Worm (Caenorhabditis elegans) whole organism, late embryonic: Measurements from ENCODE around the gene ari-2.

Experiments
- C38D4.7 ChIP-seq: fragments of 200-800 bp; sonication (Bioruptor generic); optimal IDR thresholded peaks from 2 replicates; lab custom pipeline; 2018; ENCODE audit warnings: mild to moderate bottlenecking, missing genetic modification characterization, moderate library complexity, missing compliant biosample characterization
- T23F11.4 ChIP-seq: fragments of 200-800 bp; sonication (Bioruptor generic); optimal IDR thresholded peaks from 2 replicates; lab custom pipeline; 2018; ENCODE audit warnings: mild to moderate bottlenecking, missing genetic modification characterization, missing compliant biosample characterization
- ahr-1 ChIP-seq: sonication (generic microtip); optimal IDR thresholded peaks from 2 replicates; lab custom pipeline; 2016; ENCODE audit warnings: missing genetic modification characterization, missing compliant biosample characterization
- ceh-18 ChIP-seq: sonication (generic microtip); optimal IDR thresholded peaks from 2 replicates; lab custom pipeline; 2016; ENCODE audit warnings: missing genetic modification characterization, missing compliant biosample characterization
- ceh-24 ChIP-seq: sonication (generic microtip); optimal IDR thresholded peaks from 2 replicates; lab custom pipeline; 2016; ENCODE audit warnings: mild to moderate bottlenecking, missing genetic modification characterization, missing compliant biosample characterization
- ceh-30 ChIP-seq: fragments of 150-350 bp; optimal IDR thresholded peaks from 2 replicates; lab custom pipeline; 2014; ENCODE audit warnings: missing biosample characterization, missing genetic modification characterization
- ceh-6 ChIP-seq: fragments of 200-800 bp; sonication (Bioruptor generic); optimal IDR thresholded peaks from 2 replicates; lab custom pipeline; 2018; ENCODE audit warnings: mild to moderate bottlenecking, missing genetic modification characterization, missing compliant biosample characterization
- dmd-4 ChIP-seq: sonication (generic microtip); optimal IDR thresholded peaks from 2 replicates; lab custom pipeline; 2016; ENCODE audit warnings: borderline replicate concordance, missing genetic modification characterization, missing compliant biosample characterization
- dve-1 ChIP-seq: sonication (generic microtip); optimal IDR thresholded peaks from 2 replicates; lab custom pipeline; 2017; ENCODE audit warnings: antibody characterized with exemption, mild to moderate bottlenecking, missing genetic modification characterization, missing compliant biosample characterization
- elt-2 ChIP-seq: sonication (generic microtip); optimal IDR thresholded peaks from 2 replicates; lab custom pipeline; 2016; ENCODE audit warnings: missing genetic modification reagents, missing genetic modification characterization, missing compliant biosample characterization
- elt-4 ChIP-seq: sonication (generic microtip); optimal IDR thresholded peaks from 2 replicates; lab custom pipeline; 2016; ENCODE audit warnings: missing genetic modification characterization, missing compliant biosample characterization
- ets-4 ChIP-seq: sonication (generic microtip); optimal IDR thresholded peaks from 2 replicates; lab custom pipeline; 2016; ENCODE audit warnings: missing genetic modification characterization, missing compliant biosample characterization
- fkh-10 ChIP-seq: fragments of 150-350 bp; optimal IDR thresholded peaks from 2 replicates; lab custom pipeline; 2014; ENCODE audit warnings: missing biosample characterization, missing genetic modification reagents, missing genetic modification characterization
- gmeb-2 ChIP-seq: sonication (generic microtip); optimal IDR thresholded peaks from 2 replicates; lab custom pipeline; 2016; ENCODE audit warnings: missing genetic modification characterization, inconsistent platforms, missing compliant biosample characterization
- hlh-13 ChIP-seq: fragments of 200-800 bp; sonication (Bioruptor generic); optimal IDR thresholded peaks from 2 replicates; lab custom pipeline; 2018; ENCODE audit warnings: mild to moderate bottlenecking, missing genetic modification characterization, missing compliant biosample characterization
- hlh-8 ChIP-seq: sonication (generic microtip); optimal IDR thresholded peaks from 2 replicates; lab custom pipeline; 2016; ENCODE audit warnings: missing genotype, missing genetic modification characterization, missing compliant biosample characterization
- mec-3 ChIP-seq: sonication (generic microtip); optimal IDR thresholded peaks from 2 replicates; lab custom pipeline; 2016; ENCODE audit warnings: borderline replicate concordance, missing genetic modification characterization, missing compliant biosample characterization
- nhr-232 ChIP-seq: sonication (generic microtip); optimal IDR thresholded peaks from 2 replicates; lab custom pipeline; 2016; ENCODE audit warnings: missing genetic modification characterization, missing compliant biosample characterization
- npax-4 ChIP-seq: sonication (generic microtip); optimal IDR thresholded peaks from 2 replicates; lab custom pipeline; 2016; ENCODE audit warnings: missing genetic modification characterization, missing compliant biosample characterization
- odd-2 ChIP-seq: sonication (generic microtip); optimal IDR thresholded peaks from 2 replicates; lab custom pipeline; 2017; ENCODE audit warnings: antibody characterized with exemption, mild to moderate bottlenecking, missing genetic modification characterization, missing compliant biosample characterization
- pat-9 ChIP-seq: fragments of 200-800 bp; sonication (Bioruptor generic); optimal IDR thresholded peaks from 2 replicates; lab custom pipeline; 2018; ENCODE audit warnings: mild to moderate bottlenecking, missing genetic modification characterization, moderate library complexity, missing compliant biosample characterization
- pha-2 ChIP-seq: sonication (generic microtip); optimal IDR thresholded peaks from 2 replicates; lab custom pipeline; 2017; ENCODE audit warnings: mild to moderate bottlenecking, missing genetic modification characterization, missing compliant biosample characterization
- pha-4 ChIP-seq: fragments of 150-350 bp; optimal IDR thresholded peaks from 2 replicates; lab custom pipeline; 2018; ENCODE audit warnings: missing biosample characterization, missing genetic modification reagents, missing genetic modification characterization
- sdc-2 ChIP-seq: sonication (generic microtip); optimal IDR thresholded peaks from 2 replicates; lab custom pipeline; 2016; ENCODE audit warnings: missing genotype, missing genetic modification characterization, missing compliant biosample characterization
- sox-2 ChIP-seq: fragments of 200-800 bp; sonication (Bioruptor generic); IDR thresholded peaks from 2 replicates; pipeline ENCODE4 v1.3.6; 2022; ENCODE audit warnings: missing genetic modification reagents, missing genetic modification characterization, missing compliant biosample characterization
- tbx-2 ChIP-seq: sonication (generic microtip); optimal IDR thresholded peaks from 2 replicates; lab custom pipeline; 2016; ENCODE audit warnings: missing genetic modification characterization, missing compliant biosample characterization
- tbx-7 ChIP-seq: sonication (generic microtip); optimal IDR thresholded peaks from 2 replicates; lab custom pipeline; 2016; ENCODE audit warnings: missing genotype, missing genetic modification characterization, missing compliant biosample characterization
- unc-3 ChIP-seq, 2 experiments: fragments of 200-800 bp in 1 of 2; sonication (Bioruptor generic) in 1 of 2; sonication (generic microtip) in 1 of 2; conservative IDR thresholded peaks in 1 of 2; optimal IDR thresholded peaks in 1 of 2; 2 replicates each; pipeline versions ENCODE4 v1.3.6 to Lab custom; 2016 to 2022; ENCODE audit warnings: missing compliant biosample characterization in 2 of 2, missing genetic modification characterization in 2 of 2, missing genetic modification reagents in 1 of 2
- unc-42 ChIP-seq: sonication (generic microtip); optimal IDR thresholded peaks from 2 replicates; lab custom pipeline; 2016; ENCODE audit warnings: missing genotype, missing genetic modification characterization, missing compliant biosample characterization
- unc-55 ChIP-seq: sonication (generic microtip); optimal IDR thresholded peaks from 2 replicates; lab custom pipeline; 2017; ENCODE audit warnings: missing biosample characterization, missing genetic modification reagents, missing genetic modification characterization
- unc-86 ChIP-seq: sonication (generic microtip); optimal IDR thresholded peaks from 2 replicates; lab custom pipeline; 2016; ENCODE audit warnings: missing genetic modification characterization, missing compliant biosample characterization
- zip-5 ChIP-seq: sonication (generic microtip); optimal IDR thresholded peaks from 2 replicates; lab custom pipeline; 2016; ENCODE audit warnings: missing genetic modification characterization, missing compliant biosample characterization

Gene ari-2

DNA sequence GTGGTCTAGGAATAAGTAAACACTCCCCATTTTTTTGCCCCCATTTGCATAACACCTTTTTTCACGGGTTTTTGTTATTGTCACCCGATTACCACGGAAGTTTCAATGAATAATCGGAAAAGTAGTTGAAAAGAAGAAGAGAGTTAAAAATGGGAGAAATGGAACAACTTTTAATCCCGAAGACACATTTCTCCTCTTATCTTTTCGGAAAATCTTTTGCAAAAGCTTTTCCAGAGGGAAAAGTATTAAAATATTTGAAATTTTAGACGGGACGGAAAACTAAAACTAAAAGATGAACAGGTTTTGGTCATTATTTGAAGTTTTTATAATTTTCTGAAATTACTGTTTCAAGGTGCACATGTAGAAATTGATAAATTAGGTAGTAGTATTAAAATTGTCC, 31.9 kb upstream of the ari-2 start:
- TF ChIP-seq ceh-24 (tag; lab: Kevin White, UChicago) = no peak
- no peak for TF ChIP-seq ceh-30 (tag; lab: Kevin White, UChicago)
- no peak for TF ChIP-seq npax-4 (tag; lab: Kevin White, UChicago)
- TF ChIP-seq unc-86 (tag; lab: Kevin White, UChicago) = no peak
- TF ChIP-seq C38D4.7 = no peak
- no peak for TF ChIP-seq ahr-1 (tag; lab: Kevin White, UChicago)
- no peak for TF ChIP-seq gmeb-2 (tag; lab: Kevin White, UChicago)
- no peak for TF ChIP-seq zip-5 (tag; lab: Kevin White, UChicago)
- TF ChIP-seq ceh-18 (tag; lab: Kevin White, UChicago) = no peak
- TF ChIP-seq sdc-2 (tag; lab: Kevin White, UChicago) = no peak
- no peak for TF ChIP-seq T23F11.4 (GFP tag; lab: Kevin White, UChicago)
- TF ChIP-seq pat-9 (tag; lab: Kevin White, UChicago) = no peak
- no peak for TF ChIP-seq fkh-10 (GFP tag; lab: Kevin White, UChicago)
- TF ChIP-seq nhr-232 = no peak
- TF ChIP-seq odd-2 = no peak
- TF ChIP-seq ceh-6 (GFP tag; lab: Kevin White, UChicago) = no peak

- TF ChIP-seq dve-1 (tag; lab: Kevin White, UChicago) = no peak
- no peak for TF ChIP-seq ets-4
- peak; percentile 26 for TF ChIP-seq unc-55 (GFP tag; lab: Kevin White, UChicago)
- no peak for TF ChIP-seq elt-2
- peak; percentile 36 for TF ChIP-seq pat-9 (tag; lab: Kevin White, UChicago)
- TF ChIP-seq unc-3 (GFP tag; conservative IDR thresholded peaks at IDR 0.05; lab: Robert Waterston, UW) = no peak
- TF ChIP-seq unc-3 (tag; optimal IDR thresholded peaks at IDR 0.05; lab: Kevin White, UChicago) = no peak
- TF ChIP-seq dmd-4 (tag; lab: Kevin White, UChicago) = no peak
- TF ChIP-seq hlh-13 (GFP tag; lab: Kevin White, UChicago) = no peak
Observed at ce11 chrIV:5526711-5527383, 24.1 kb upstream of the ari-2 start.

ce11 chrIV:5528285-5528684, 22.6 kb upstream of the ari-2 start, which contains the start of gene unc-5:
Gene unc-5, minus strand, starts transcription at chrIV:5528338.
- TF ChIP-seq hlh-8 (tag; lab: Kevin White, UChicago) (peak; percentile 24), dve-1 (tag; lab: Kevin White, UChicago) (no peak)

- no peak for TF ChIP-seq unc-86 (tag; lab: Kevin White, UChicago)
- TF ChIP-seq pha-2 (tag; lab: Kevin White, UChicago) = no peak
- no peak for TF ChIP-seq elt-4 (tag; lab: Kevin White, UChicago)
- TF ChIP-seq tbx-2 = no peak
- no peak for TF ChIP-seq hlh-8 (tag; lab: Kevin White, UChicago)
- TF ChIP-seq mec-3 (tag; lab: Kevin White, UChicago) = no peak
- TF ChIP-seq fkh-10 (GFP tag; lab: Kevin White, UChicago) = no peak
- peak; percentile 74 for TF ChIP-seq elt-2
Observed at ce11 chrIV:5530980-5531379, 20.0 kb upstream of the ari-2 start.

DNA sequence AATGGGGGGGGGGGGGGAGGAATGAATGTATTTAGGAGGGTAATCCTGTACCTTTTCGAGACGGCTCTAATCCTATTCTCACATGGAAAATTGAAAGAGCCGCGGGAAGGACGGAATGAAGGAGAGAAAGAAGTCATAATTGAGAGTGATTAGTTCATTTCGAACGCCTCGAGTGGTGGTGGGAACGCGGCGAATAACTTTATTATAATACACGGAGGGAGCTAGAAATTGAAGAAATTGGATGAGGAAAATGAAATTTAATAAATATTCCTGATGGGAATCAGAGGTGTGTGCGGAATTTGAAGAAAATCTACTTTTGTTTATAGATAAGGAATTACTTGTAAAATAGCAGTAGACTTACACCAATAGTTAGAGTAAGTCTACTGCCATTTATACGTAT, 17.4 kb upstream of the ari-2 start:
- TF ChIP-seq sox-2 (GFP tag; lab: Robert Waterston, UW) (no peak), unc-42 (tag; lab: Kevin White, UChicago) (peak; percentile 88), tbx-7 (tag; lab: Kevin White, UChicago) (no peak), pha-4 (tag; lab: Kevin White, UChicago) (no peak)
